Worm (Caenorhabditis elegans) whole organism, mixed stage, embryonic: ENCODE results near the gene srx-31.
A peak's percentile ranks its signal among the peaks of the same experiment; 100 is the strongest.

ENCODE experiments used
- M03D4.4 ChIP-seq: sonication (generic microtip); optimal IDR thresholded peaks from 2 replicates; lab custom pipeline; 2017; ENCODE audit warnings: mild to moderate bottlenecking, missing genetic modification characterization, missing compliant biosample characterization
- bed-3 ChIP-seq: fragments of 200-800 bp; sonication (Bioruptor generic); optimal IDR thresholded peaks from 3 replicates; lab custom pipeline; 2018; ENCODE audit warnings: mild to moderate bottlenecking, missing genetic modification characterization, moderate library complexity, missing compliant biosample characterization
- ceh-39 ChIP-seq: fragments of 150-350 bp; optimal IDR thresholded peaks from 2 replicates; lab custom pipeline; 2014; ENCODE audit warnings: missing biosample characterization, missing genetic modification characterization
- ceh-83 ChIP-seq: fragments of 200-800 bp; sonication (Bioruptor generic); optimal IDR thresholded peaks from 2 replicates; lab custom pipeline; 2018; ENCODE audit warnings: mild to moderate bottlenecking, missing genetic modification characterization, missing compliant biosample characterization
- ces-1 ChIP-seq: fragments of 150-350 bp; optimal IDR thresholded peaks from 2 replicates; lab custom pipeline; 2014; ENCODE audit warnings: missing biosample characterization, missing genetic modification reagents, missing genetic modification characterization
- cnd-1 ChIP-seq: fragments of 200-800 bp; sonication (Bioruptor generic); optimal IDR thresholded peaks from 2 replicates; lab custom pipeline; 2018; ENCODE audit warnings: mild to moderate bottlenecking, missing genetic modification characterization, missing compliant biosample characterization
- elt-1 ChIP-seq: sonication (generic microtip); optimal IDR thresholded peaks from 2 replicates; lab custom pipeline; 2017; ENCODE audit warnings: missing genetic modification characterization, mild to moderate bottlenecking, missing compliant biosample characterization, antibody characterized with exemption, moderate library complexity, borderline replicate concordance; ENCODE audit not compliant: insufficient read depth
- elt-3 ChIP-seq: fragments of 150-350 bp; optimal IDR thresholded peaks from 2 replicates; lab custom pipeline; 2014; ENCODE audit warnings: missing biosample characterization, missing genetic modification characterization
- hlh-1 ChIP-seq: fragments of 150-350 bp; optimal IDR thresholded peaks from 2 replicates; lab custom pipeline; 2014; ENCODE audit warnings: missing biosample characterization, missing genetic modification reagents, missing genetic modification characterization
- lin-13 ChIP-seq: fragments of 150-350 bp; optimal IDR thresholded peaks from 2 replicates; lab custom pipeline; 2014; ENCODE audit warnings: missing biosample characterization, missing genetic modification characterization
- lsy-2 ChIP-seq: fragments of 150-350 bp; optimal IDR thresholded peaks from 2 replicates; lab custom pipeline; 2014; ENCODE audit warnings: missing biosample characterization, missing genetic modification characterization
- mab-5 ChIP-seq: fragments of 150-350 bp; optimal IDR thresholded peaks from 2 replicates; lab custom pipeline; 2014; ENCODE audit warnings: missing biosample characterization, missing genetic modification characterization
- mep-1 ChIP-seq: fragments of 150-350 bp; optimal IDR thresholded peaks from 2 replicates; lab custom pipeline; 2017; ENCODE audit warnings: missing biosample characterization, missing genetic modification reagents, missing genetic modification characterization, inconsistent platforms
- mls-2 ChIP-seq: sonication (generic microtip); optimal IDR thresholded peaks from 2 replicates; lab custom pipeline; 2016; ENCODE audit warnings: mild to moderate bottlenecking, missing genetic modification characterization, moderate library complexity, missing compliant biosample characterization
- nhr-2 ChIP-seq: fragments of 150-350 bp; optimal IDR thresholded peaks from 2 replicates; lab custom pipeline; 2014; ENCODE audit warnings: missing biosample characterization, missing genetic modification characterization
- nhr-237 ChIP-seq: fragments of 150-350 bp; optimal IDR thresholded peaks from 2 replicates; lab custom pipeline; 2014; ENCODE audit warnings: missing biosample characterization, missing genetic modification characterization
- nhr-28 ChIP-seq: fragments of 150-350 bp; optimal IDR thresholded peaks from 2 replicates; lab custom pipeline; 2014; ENCODE audit warnings: missing biosample characterization, missing genetic modification characterization
- nhr-76 ChIP-seq: sonication (generic microtip); optimal IDR thresholded peaks from 2 replicates; lab custom pipeline; 2017; ENCODE audit warnings: missing biosample characterization, missing genetic modification characterization
- pha-4 ChIP-seq: fragments of 150-350 bp; optimal IDR thresholded peaks from 2 replicates; lab custom pipeline; 2018; ENCODE audit warnings: missing biosample characterization, missing genetic modification reagents, missing genetic modification characterization
- snpc-4 ChIP-seq: fragments of 150-350 bp; optimal IDR thresholded peaks from 2 replicates; lab custom pipeline; 2014; ENCODE audit warnings: missing biosample characterization, missing genetic modification characterization
- sptf-1 ChIP-seq: sonication (generic microtip); optimal IDR thresholded peaks from 2 replicates; lab custom pipeline; 2017; ENCODE audit warnings: mild to moderate bottlenecking, missing genetic modification characterization, moderate library complexity, missing compliant biosample characterization
- tbx-8 ChIP-seq: fragments of 200-800 bp; sonication (Bioruptor generic); optimal IDR thresholded peaks from 2 replicates; lab custom pipeline; 2018; ENCODE audit warnings: mild to moderate bottlenecking, missing genetic modification characterization, moderate library complexity, missing compliant biosample characterization
- unc-120 ChIP-seq: sonication (generic microtip); optimal IDR thresholded peaks from 2 replicates; lab custom pipeline; 2017; ENCODE audit warnings: missing genetic modification characterization, missing compliant biosample characterization; ENCODE audit not compliant: poor library complexity, severe bottlenecking
- unc-39 ChIP-seq: fragments of 150-350 bp; optimal IDR thresholded peaks from 2 replicates; lab custom pipeline; 2014; ENCODE audit warnings: missing biosample characterization, missing genetic modification characterization
- unc-62 ChIP-seq: fragments of 150-350 bp; optimal IDR thresholded peaks from 2 replicates; lab custom pipeline; 2014; ENCODE audit warnings: missing biosample characterization, missing genetic modification reagents, missing genetic modification characterization
- zip-8 ChIP-seq: fragments of 150-350 bp; optimal IDR thresholded peaks from 2 replicates; lab custom pipeline; 2014; ENCODE audit warnings: missing biosample characterization, missing genetic modification characterization
- ztf-11 ChIP-seq: fragments of 150-350 bp; optimal IDR thresholded peaks from 2 replicates; lab custom pipeline; 2014; ENCODE audit warnings: missing biosample characterization, missing genetic modification characterization

Gene srx-31

ce11 chrV:777285-777684 is 45.5 kb downstream of the srx-31 start, which contains the start of gene R09E12.9:
Gene R09E12.9, plus strand, starts transcription at chrV:777600.
- TF ChIP-seq nhr-28 (tag; lab: Kevin White, UChicago) (peak; percentile 83), cnd-1 (tag; lab: Kevin White, UChicago) (no peak)

ce11 chrV:774875-775359 is 47.9 kb downstream of the srx-31 start, which contains the start of gene srbc-58:
Gene srbc-58, plus strand, starts transcription at chrV:774995.
- TF ChIP-seq nhr-237 (no peak), mep-1 (tag; lab: Kevin White, UChicago) (peak; percentile 16)

ce11 chrV:774341-774740 is 48.5 kb downstream of the srx-31 start:
- no peak for TF ChIP-seq nhr-28 (tag; lab: Kevin White, UChicago)
- no peak for TF ChIP-seq unc-62 (GFP tag; lab: Kevin White, UChicago)
- no peak for TF ChIP-seq ztf-11 (tag; lab: Kevin White, UChicago)
- no peak for TF ChIP-seq lin-13
- no peak for TF ChIP-seq unc-120 (tag; lab: Kevin White, UChicago)
- TF ChIP-seq hlh-1 = no peak
- no peak for TF ChIP-seq zip-8
- no peak for TF ChIP-seq snpc-4 (tag; lab: Kevin White, UChicago)

ce11 chrV:773256-773655 is 49.6 kb downstream of the srx-31 start, which contains the start of gene sti-1:
Gene sti-1, plus strand, starts transcription at chrV:773518.
- peak; percentile 48 for TF ChIP-seq unc-62 (GFP tag; lab: Kevin White, UChicago)
- peak; percentile 38 for TF ChIP-seq nhr-2 (tag; lab: Kevin White, UChicago)
- TF ChIP-seq mep-1 (tag; lab: Kevin White, UChicago) = peak; percentile 94
- no peak for TF ChIP-seq bed-3 (GFP tag; lab: Kevin White, UChicago)
- TF ChIP-seq unc-120 (tag; lab: Kevin White, UChicago) = peak; percentile 50
- no peak for TF ChIP-seq nhr-28 (tag; lab: Kevin White, UChicago)
- TF ChIP-seq hlh-1 = peak; percentile 19
- TF ChIP-seq tbx-8 (GFP tag; lab: Kevin White, UChicago) = no peak
- peak; percentile 70 for TF ChIP-seq pha-4 (tag; lab: Kevin White, UChicago)
- TF ChIP-seq nhr-237 = peak; percentile 87
- TF ChIP-seq elt-3 (tag; lab: Kevin White, UChicago) = no peak
- TF ChIP-seq ces-1 (GFP tag; lab: Kevin White, UChicago) = peak; percentile 78
- peak; percentile 26 for TF ChIP-seq mls-2 (tag; lab: Kevin White, UChicago)
- TF ChIP-seq unc-39 = no peak
- peak; percentile 69 for TF ChIP-seq lin-13
- TF ChIP-seq nhr-76 = no peak
- peak; percentile 49 for TF ChIP-seq sptf-1 (tag; lab: Kevin White, UChicago)
- TF ChIP-seq mab-5 (tag; lab: Kevin White, UChicago) = peak; percentile 77
- peak; percentile 5 for TF ChIP-seq M03D4.4 (tag; lab: Kevin White, UChicago)
- TF ChIP-seq ceh-39 = peak; percentile 84
- peak; percentile 78 for TF ChIP-seq lsy-2 (tag; lab: Kevin White, UChicago)
- TF ChIP-seq elt-1 (tag; lab: Kevin White, UChicago) = no peak
- TF ChIP-seq ceh-83 (GFP tag; lab: Kevin White, UChicago) = no peak

- TF ChIP-seq ceh-39 = no peak
- TF ChIP-seq nhr-76 = no peak
- no peak for TF ChIP-seq lsy-2 (tag; lab: Kevin White, UChicago)
- no peak for TF ChIP-seq elt-3 (tag; lab: Kevin White, UChicago)
- TF ChIP-seq nhr-28 (tag; lab: Kevin White, UChicago) = no peak
- TF ChIP-seq bed-3 (GFP tag; lab: Kevin White, UChicago) = no peak
- TF ChIP-seq, all 35 proteins: peak for 0
Observed at ce11 chrV:772210-772609, 50.6 kb downstream of the srx-31 start.
